Worm (Caenorhabditis elegans): Measurements from ENCODE around the gene T15B12.1.

ce11 chrIII:5343555-5343954 lies 55.6 kb downstream of the T15B12.1 start:
- no peak for TF ChIP-seq flt-1 (GFP tag; IDR thresholded peaks at IDR 0.05)
- no peak for TF ChIP-seq ref-1 (GFP tag; conservative IDR thresholded peaks at IDR 0.05)
- TF ChIP-seq ztf-23 (GFP tag; IDR thresholded peaks at IDR 0.05): no peak

All from whole organism, midembryonic.